Worm (Caenorhabditis elegans) whole organism, L4/young adult: ENCODE results near the gene adr-2.
A peak's percentile ranks its signal among the peaks of the same experiment; 100 is the strongest.

ENCODE experiments used
- W03F9.2 ChIP-seq: fragments of 150-350 bp; optimal IDR thresholded peaks from 2 replicates; lab custom pipeline; 2014; ENCODE audit warnings: missing biosample characterization, missing genetic modification characterization
- dao-5 ChIP-seq: sonication (generic microtip); optimal IDR thresholded peaks from 2 replicates; lab custom pipeline; 2016; ENCODE audit warnings: missing genotype, missing genetic modification characterization, moderate library complexity, missing compliant biosample characterization
- him-1 ChIP-seq: sonication (generic microtip); optimal IDR thresholded peaks from 2 replicates; lab custom pipeline; 2016; ENCODE audit warnings: missing genotype, missing genetic modification reagents, missing genetic modification characterization, missing compliant biosample characterization

Gene adr-2

DNA sequence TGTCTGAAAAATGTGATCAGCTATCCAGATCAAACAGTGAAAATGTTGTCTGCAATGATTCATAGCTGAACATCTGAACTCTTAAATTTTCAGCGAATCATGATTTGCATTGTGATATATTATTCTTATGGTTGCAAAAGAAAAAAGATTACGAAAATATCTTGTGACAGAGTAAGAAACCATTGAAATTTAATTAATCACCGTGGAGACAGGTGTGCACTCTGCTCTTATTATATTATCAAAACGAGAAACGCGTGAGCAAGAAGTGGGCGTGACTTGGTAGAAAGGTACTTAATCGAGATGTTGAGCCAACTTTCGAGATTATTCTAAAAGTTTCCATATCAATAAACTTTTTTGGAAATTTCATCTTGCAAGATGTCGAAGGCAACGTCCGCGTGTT lies 10.3 kb upstream of the adr-2 start, which contains the start of gene osm-10:
Gene osm-10 (plus strand): TSS at position 293 of the 400 bp plus-strand sequence.
- no peak for TF ChIP-seq him-1 (tag; lab: Kevin White, UChicago)
- TF ChIP-seq dao-5, result no peak
- TF ChIP-seq W03F9.2 (tag; lab: Kevin White, UChicago), result no peak

- TF ChIP-seq him-1 (tag; lab: Kevin White, UChicago) (no peak), dao-5 (no peak), W03F9.2 (tag; lab: Kevin White, UChicago) (no peak)
Measured at ce11 chrIII:7241065-7241464, 8.4 kb upstream of the adr-2 start, which contains the start of gene ztf-31. Gene ztf-31 (plus strand): TSS chrIII:7241365.

DNA sequence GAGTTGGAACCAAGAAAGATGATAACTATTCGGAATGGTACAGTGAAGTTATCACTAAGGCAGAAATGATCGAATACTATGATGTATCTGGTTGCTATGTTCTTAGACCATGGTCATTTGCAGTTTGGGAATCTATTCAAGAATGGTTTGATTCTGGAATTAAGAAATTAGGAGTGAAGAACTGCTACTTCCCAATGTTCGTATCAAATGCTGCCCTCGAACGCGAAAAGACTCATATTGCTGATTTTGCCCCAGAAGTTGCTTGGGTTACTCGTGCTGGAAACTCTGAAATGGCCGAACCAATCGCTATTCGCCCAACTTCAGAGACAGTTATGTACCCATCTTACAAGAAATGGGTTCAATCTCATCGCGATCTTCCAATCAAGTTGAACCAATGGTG lies 6.7 kb upstream of the adr-2 start:
- TF ChIP-seq dao-5, result no peak
- no peak for TF ChIP-seq him-1 (tag; lab: Kevin White, UChicago)
- no peak for TF ChIP-seq W03F9.2 (tag; lab: Kevin White, UChicago)

ce11 chrIII:7238727-7239126 lies 6.0 kb upstream of the adr-2 start, which contains the start of gene pars-1:
Gene pars-1 (plus strand): TSS chrIII:7239027.
- no peak for TF ChIP-seq dao-5
- TF ChIP-seq him-1 (tag; lab: Kevin White, UChicago), result no peak
- no peak for TF ChIP-seq W03F9.2 (tag; lab: Kevin White, UChicago)

DNA sequence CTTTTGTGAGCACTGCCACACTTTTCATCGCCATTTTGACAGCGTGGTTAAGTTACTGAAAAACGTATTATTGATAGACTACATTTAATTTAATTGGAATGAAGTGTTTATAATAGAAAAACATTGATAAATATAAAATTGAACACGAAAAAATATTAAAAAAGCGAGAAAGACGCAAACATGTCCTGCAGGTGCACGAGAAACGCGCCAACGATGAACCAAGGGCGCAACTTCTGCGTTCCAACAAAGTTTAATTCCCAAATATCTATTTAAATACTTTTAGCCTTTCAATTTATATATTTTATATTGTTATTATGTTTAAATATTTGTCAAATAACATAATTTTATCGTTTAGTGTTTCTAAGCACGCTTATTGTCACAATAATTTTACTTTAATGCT lies 1.5 kb upstream of the adr-2 start, which contains the start of gene ndus-8:
Gene ndus-8 (minus strand): TSS at position 55 of the 400 bp plus-strand sequence.
- TF ChIP-seq dao-5 (no peak), W03F9.2 (tag; lab: Kevin White, UChicago) (peak; percentile 88)

ce11 chrIII:7230841-7231240 lies 1.8 kb downstream of the adr-2 start, which contains the start of gene R151.10:
Gene R151.10 (minus strand): TSS chrIII:7230941.
- no peak for TF ChIP-seq him-1 (tag; lab: Kevin White, UChicago)
- TF ChIP-seq dao-5, result no peak
- no peak for TF ChIP-seq W03F9.2 (tag; lab: Kevin White, UChicago)

- TF ChIP-seq dao-5, result no peak
- no peak for TF ChIP-seq W03F9.2 (tag; lab: Kevin White, UChicago)
- TF ChIP-seq him-1 (tag; lab: Kevin White, UChicago), result no peak
Measured at ce11 chrIII:7229687-7230086, 3.0 kb downstream of the adr-2 start, which contains the start of gene R151.8. Gene R151.8 (minus strand): TSS chrIII:7229787.

DNA sequence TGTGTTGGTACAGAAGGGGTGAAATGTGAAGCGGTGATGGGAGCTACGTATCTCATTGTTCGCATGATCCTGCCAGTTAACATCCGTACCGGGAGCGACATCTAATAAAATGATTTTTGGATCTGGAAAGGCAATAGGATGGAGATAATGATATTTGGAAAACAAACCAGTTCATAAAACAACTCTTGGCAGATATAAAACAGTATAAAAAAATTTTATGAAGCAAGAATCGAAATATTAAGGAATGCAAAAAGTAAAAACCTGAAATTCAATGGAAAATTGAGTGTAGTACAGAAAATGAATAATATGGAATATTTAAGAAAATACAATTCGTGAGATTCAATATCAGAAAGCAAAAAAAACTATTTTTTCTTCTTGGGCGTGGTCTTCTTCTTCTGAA lies 6.1 kb downstream of the adr-2 start, which contains the start of gene hsp-75:
Gene hsp-75 (minus strand): TSS at position 101 of the 400 bp plus-strand sequence.
- no peak for TF ChIP-seq him-1 (tag; lab: Kevin White, UChicago)

- TF ChIP-seq dao-5, result no peak
- TF ChIP-seq him-1 (tag; lab: Kevin White, UChicago), result no peak
- TF ChIP-seq W03F9.2 (tag; lab: Kevin White, UChicago), result no peak
Measured at ce11 chrIII:7223029-7223428, 9.7 kb downstream of the adr-2 start, which contains the start of gene der-2. Gene der-2 (minus strand): TSS chrIII:7223129.

- no peak for TF ChIP-seq W03F9.2 (tag; lab: Kevin White, UChicago)
- no peak for TF ChIP-seq dao-5
- no peak for TF ChIP-seq him-1 (tag; lab: Kevin White, UChicago)
Measured at ce11 chrIII:7221103-7221502, 11.6 kb downstream of the adr-2 start.

- TF ChIP-seq him-1 (tag; lab: Kevin White, UChicago) (no peak), dao-5 (no peak)
Measured at ce11 chrIII:7216924-7217521, 15.7 kb downstream of the adr-2 start.

ce11 chrIII:7216226-7216625 lies 16.5 kb downstream of the adr-2 start, which contains the start of gene R151.1:
Gene R151.1 (plus strand): TSS chrIII:7216526.
- no peak for TF ChIP-seq dao-5
- no peak for TF ChIP-seq him-1 (tag; lab: Kevin White, UChicago)
- no peak for TF ChIP-seq W03F9.2 (tag; lab: Kevin White, UChicago)

ce11 chrIII:7215532-7215931 lies 17.1 kb downstream of the adr-2 start:
- TF ChIP-seq him-1 (tag; lab: Kevin White, UChicago), result no peak
- TF ChIP-seq W03F9.2 (tag; lab: Kevin White, UChicago), result no peak
- no peak for TF ChIP-seq dao-5

- TF ChIP-seq dao-5 (no peak), W03F9.2 (tag; lab: Kevin White, UChicago) (no peak), him-1 (tag; lab: Kevin White, UChicago) (no peak)
Measured at ce11 chrIII:7212028-7212427, 20.7 kb downstream of the adr-2 start.

DNA sequence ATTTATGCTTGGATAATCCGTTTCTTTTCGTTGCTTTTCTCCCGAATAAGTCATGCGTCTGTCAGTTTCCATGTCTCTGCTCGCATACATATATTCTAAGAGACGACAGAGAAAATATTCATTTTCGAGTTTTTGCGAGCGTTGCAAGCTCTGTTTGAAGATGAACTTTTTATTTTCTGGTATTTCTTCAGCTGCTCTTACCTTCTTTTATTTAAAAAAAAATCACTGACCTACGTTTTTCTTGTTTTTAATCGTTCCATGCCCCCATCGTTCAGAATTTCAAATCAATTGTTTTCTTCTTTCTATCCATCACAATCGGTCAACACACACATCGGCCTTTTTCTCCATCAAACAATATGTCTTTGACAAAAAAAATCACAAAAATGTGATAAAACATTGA lies 22.2 kb downstream of the adr-2 start:
- TF ChIP-seq him-1 (tag; lab: Kevin White, UChicago) (no peak), dao-5 (no peak), W03F9.2 (tag; lab: Kevin White, UChicago) (no peak)
